Worm (Caenorhabditis elegans): Measurements from ENCODE around the gene T11F9.7.

ce11 chrV:11490382-11490781, 14.6 kb downstream of the T11F9.7 start, which contains the start of gene dhs-19:
- TF ChIP-seq unc-39 (tag; optimal IDR thresholded peaks at IDR 0.05) (no peak), elt-3 (tag; optimal IDR thresholded peaks at IDR 0.05) (no peak), hmg-11 (tag; optimal IDR thresholded peaks at IDR 0.05) (no peak), egl-27 (tag; optimal IDR thresholded peaks at IDR 0.05) (no peak), ceh-82 (tag; optimal IDR thresholded peaks at IDR 0.05) (no peak), R02D3.7 (tag; optimal IDR thresholded peaks at IDR 0.05) (no peak), tbx-2 (tag; optimal IDR thresholded peaks at IDR 0.05) (no peak), daf-12 (tag; optimal IDR thresholded peaks at IDR 0.05) (no peak), lin-15B (tag; optimal IDR thresholded peaks at IDR 0.05) (no peak), eor-1 (tag; optimal IDR thresholded peaks at IDR 0.05) (no peak), nhr-237 (tag; optimal IDR thresholded peaks at IDR 0.05) (no peak), nhr-11 (tag; optimal IDR thresholded peaks at IDR 0.05) (no peak)

Data from whole organism, L3 larva.